Fruit fly (Drosophila melanogaster): ENCODE results near the gene CG12171.

DNA sequence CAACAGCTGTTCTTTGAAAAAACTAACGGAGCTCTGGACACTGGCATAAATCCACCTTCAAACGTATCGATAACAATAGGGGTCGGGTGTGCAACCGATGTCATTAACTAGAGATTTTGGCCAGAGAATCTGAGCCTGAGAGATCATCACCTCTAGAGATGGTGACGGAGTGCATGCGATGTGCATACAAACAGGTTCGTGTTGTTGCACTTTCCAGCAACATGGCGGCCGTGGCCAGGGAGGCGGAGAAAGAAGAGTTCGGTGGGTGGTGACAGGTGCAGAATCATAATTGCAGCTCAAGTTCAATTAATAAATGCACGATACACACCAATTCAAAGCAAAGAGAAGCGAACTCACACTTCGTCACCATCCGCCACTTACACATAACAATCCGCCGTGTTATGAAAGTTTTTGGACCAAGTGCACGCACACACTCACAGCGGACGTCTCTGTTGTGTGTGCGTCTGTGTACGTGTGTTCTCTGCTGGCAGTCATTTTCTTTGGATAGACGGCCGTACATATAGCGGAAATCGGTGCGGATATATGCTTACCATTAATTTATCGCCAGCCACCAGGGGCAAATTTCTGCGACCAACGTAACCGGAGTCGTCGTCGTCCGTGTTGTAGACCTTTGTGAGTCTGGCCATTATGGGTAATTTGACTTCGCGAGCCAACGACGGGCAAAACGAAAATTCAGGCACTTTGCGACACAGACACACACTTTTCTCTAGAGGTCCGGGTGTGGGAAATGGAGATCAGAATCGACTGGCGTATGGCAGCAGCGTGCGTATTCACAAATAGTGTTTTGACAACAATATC is 25.8 kb downstream of the CG12171 start:
- TF ChIP-seq CG10669 (GFP tag; optimal IDR thresholded peaks at IDR 0.05) (no peak), Ets96B (tag; optimal IDR thresholded peaks at IDR 0.05) (no peak)

Data from whole organism, prepupa.